Worm (Caenorhabditis elegans): ENCODE results near the gene T28C6.8.
A peak's percentile ranks its signal among the peaks of the same experiment; 100 is the strongest.

Gene T28C6.8

ce11 chrIV:8830591-8830990 lies at the start of gene T28C6.8 (continued):
- TF ChIP-seq isw-1 (GFP tag; IDR thresholded peaks at IDR 0.05), result no peak
- TF ChIP-seq nhr-90 (tag; optimal IDR thresholded peaks at IDR 0.05; ENCODE audit: poor library complexity), result peak; percentile 36
- TF ChIP-seq unc-98 (GFP tag; IDR thresholded peaks at IDR 0.05), result no peak
- TF ChIP-seq mep-1 (tag; optimal IDR thresholded peaks at IDR 0.05), result peak; percentile 63
- no peak for TF ChIP-seq tlp-1 (tag; optimal IDR thresholded peaks at IDR 0.05)
- TF ChIP-seq nhr-11 (tag; optimal IDR thresholded peaks at IDR 0.05), result no peak
- no peak for TF ChIP-seq nhr-76 (tag; optimal IDR thresholded peaks at IDR 0.05)
- TF ChIP-seq fkh-4 (tag; optimal IDR thresholded peaks at IDR 0.05; ENCODE audit: borderline replicate concordance), result no peak
- TF ChIP-seq dsc-1 (tag; optimal IDR thresholded peaks at IDR 0.05), result no peak
- no peak for TF ChIP-seq efl-3 (GFP tag; optimal IDR thresholded peaks at IDR 0.05)
- no peak for TF ChIP-seq lin-39 (tag; optimal IDR thresholded peaks at IDR 0.05)
- no peak for TF ChIP-seq mab-9 (GFP tag; IDR thresholded peaks at IDR 0.05)
- TF ChIP-seq C16A3.4 (tag; optimal IDR thresholded peaks at IDR 0.05), result peak; percentile 1
- TF ChIP-seq zip-4 (GFP tag; optimal IDR thresholded peaks at IDR 0.05), result no peak
- TF ChIP-seq nhr-20 (tag; optimal IDR thresholded peaks at IDR 0.05), result peak; percentile 59
- TF ChIP-seq Y116A8C.19 (tag; optimal IDR thresholded peaks at IDR 0.05; ENCODE audit: borderline replicate concordance), result no peak
- peak; percentile 8 to 49 for TF ChIP-seq lsy-2 (tag; optimal IDR thresholded peaks at IDR 0.05)
- TF ChIP-seq nhr-71 (tag; optimal IDR thresholded peaks at IDR 0.05), result peak; percentile 63
- no peak for TF ChIP-seq hpl-2 (GFP tag; optimal IDR thresholded peaks at IDR 0.05)
- peak in 1 of 2 experiments; percentile 13 for TF ChIP-seq mdl-1 (tag; optimal IDR thresholded peaks at IDR 0.05)
- peak in 1 of 2 experiments; percentile 68 for TF ChIP-seq lin-35 (GFP tag; optimal IDR thresholded peaks at IDR 0.05)
- peak in 4 of 6 experiments; percentile 12 to 64 (median 52) for TF ChIP-seq elt-3 (tag; optimal IDR thresholded peaks at IDR 0.05)
- TF ChIP-seq lir-3 (tag; optimal IDR thresholded peaks at IDR 0.05; ENCODE audit: poor library complexity), result no peak
- no peak for TF ChIP-seq fkh-10 (GFP tag; optimal IDR thresholded peaks at IDR 0.05)
- TF ChIP-seq snpc-4 (tag; optimal IDR thresholded peaks at IDR 0.05), result no peak
- no peak for TF ChIP-seq alr-1 (tag; optimal IDR thresholded peaks at IDR 0.05; ENCODE audit: borderline replicate concordance)
- TF ChIP-seq unc-130 (tag; optimal IDR thresholded peaks at IDR 0.05), result peak; percentile 32
- no peak for TF ChIP-seq nhr-237 (tag; optimal IDR thresholded peaks at IDR 0.05)
- TF ChIP-seq sptf-1 (tag; optimal IDR thresholded peaks at IDR 0.05), result no peak
- TF ChIP-seq egl-27 (tag; optimal IDR thresholded peaks at IDR 0.05), result peak in 1 of 2 experiments; percentile 18

DNA sequence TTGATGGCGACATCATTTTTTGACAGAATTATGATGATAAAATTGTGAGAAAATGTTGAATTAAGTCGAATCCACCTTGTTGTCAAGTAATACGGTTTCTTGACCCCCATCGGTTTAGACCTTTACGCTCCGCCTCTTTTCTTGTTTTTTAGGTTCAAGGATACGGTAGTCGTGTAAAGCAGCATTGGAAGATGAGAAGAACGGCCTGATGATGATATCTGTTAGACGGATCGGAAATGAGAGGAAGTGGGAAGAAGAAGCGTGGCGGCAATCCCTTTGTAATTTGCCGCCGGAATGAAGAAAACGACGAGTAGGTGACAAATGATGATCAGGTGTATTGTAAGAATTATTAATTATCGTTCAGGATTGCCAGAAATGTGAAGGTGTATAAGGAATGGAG lies 49.3 kb upstream of the T28C6.8 start, which contains the start of gene npax-4:
Gene npax-4, minus strand, starts transcription at position 101 of the 400 bp plus-strand sequence.
- TF ChIP-seq isw-1 (GFP tag; IDR thresholded peaks at IDR 0.05) (no peak), zag-1 (tag; optimal IDR thresholded peaks at IDR 0.05) (no peak), F16B12.6 (tag; optimal IDR thresholded peaks at IDR 0.05) (no peak)

DNA sequence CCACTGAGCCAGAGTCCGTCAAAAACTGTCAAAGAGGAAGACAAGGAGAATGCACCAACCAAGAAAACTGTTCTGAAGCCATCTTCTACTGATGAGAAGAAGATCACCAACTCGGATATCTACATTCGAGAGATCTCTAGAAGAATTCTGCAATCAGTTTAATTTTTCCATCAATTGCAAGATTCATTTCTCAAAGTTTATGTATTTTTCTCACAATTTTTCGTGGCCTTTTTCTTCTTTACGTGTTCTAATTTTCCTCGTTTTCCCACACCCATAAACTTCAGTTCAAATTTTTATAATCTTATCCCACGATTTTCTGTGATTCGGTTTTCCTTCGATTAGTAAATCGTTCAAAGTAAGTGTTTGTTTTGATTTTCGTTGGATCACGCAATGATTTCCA lies 43.3 kb upstream of the T28C6.8 start, which contains the start of gene hdl-2:
Gene hdl-2, plus strand, starts transcription at position 301 of the 400 bp plus-strand sequence.
- no peak for TF ChIP-seq ztf-4 (tag; optimal IDR thresholded peaks at IDR 0.05)
- no peak for TF ChIP-seq ztf-11 (tag; optimal IDR thresholded peaks at IDR 0.05)
- TF ChIP-seq nhr-47 (tag; optimal IDR thresholded peaks at IDR 0.05), result no peak
- no peak for TF ChIP-seq Y116A8C.19 (tag; optimal IDR thresholded peaks at IDR 0.05; ENCODE audit: borderline replicate concordance)
- TF ChIP-seq C16A3.4 (tag; optimal IDR thresholded peaks at IDR 0.05), result no peak
- no peak for TF ChIP-seq fkh-4 (tag; optimal IDR thresholded peaks at IDR 0.05; ENCODE audit: borderline replicate concordance)
- TF ChIP-seq fkh-10 (GFP tag; optimal IDR thresholded peaks at IDR 0.05), result no peak
- TF ChIP-seq ets-5 (GFP tag; IDR thresholded peaks at IDR 0.05), result no peak
- TF ChIP-seq zip-4 (GFP tag; optimal IDR thresholded peaks at IDR 0.05), result no peak
- TF ChIP-seq nhr-12 (tag; optimal IDR thresholded peaks at IDR 0.05), result no peak
- no peak for TF ChIP-seq C34B4.2 (tag; optimal IDR thresholded peaks at IDR 0.05)
